Fruit fly (Drosophila melanogaster) whole organism, prepupa: ENCODE measurements around the gene Hsp67Ba.

Experiments
- CG16779 ChIP-seq: fragments of 200-800 bp; sonication (Bioruptor generic); optimal IDR thresholded peaks from 3 replicates; lab custom pipeline; 2017; ENCODE audit warnings: missing biosample characterization, mild to moderate bottlenecking, missing genetic modification characterization
- CG31627 ChIP-seq: fragments of 200-800 bp; sonication (Bioruptor generic); optimal IDR thresholded peaks from 3 replicates; lab custom pipeline; 2016; ENCODE audit warnings: missing biosample characterization, missing genetic modification characterization
- CG32006 ChIP-seq: fragments of 200-800 bp; sonication (Bioruptor generic); optimal IDR thresholded peaks from 3 replicates; lab custom pipeline; 2017; ENCODE audit warnings: missing biosample characterization, mild to moderate bottlenecking, missing genetic modification characterization
- CG34406 ChIP-seq: fragments of 200-800 bp; sonication (Bioruptor generic); optimal IDR thresholded peaks from 3 replicates; lab custom pipeline; 2016; ENCODE audit warnings: missing biosample characterization, missing genetic modification characterization
- CG6854 ChIP-seq: fragments of 200-800 bp; sonication (Bioruptor generic); optimal IDR thresholded peaks from 2 replicates; lab custom pipeline; 2017; ENCODE audit warnings: missing biosample characterization, mild to moderate bottlenecking, missing genetic modification characterization
- CG8119 ChIP-seq: fragments of 200-800 bp; sonication (Bioruptor generic); IDR thresholded peaks from 3 replicates; pipeline ENCODE4 v1.3.6; 2022; ENCODE audit warnings: missing biosample characterization, missing genetic modification characterization
- Gug ChIP-seq: fragments of 200-800 bp; sonication (Bioruptor generic); IDR thresholded peaks from 2 replicates; pipeline ENCODE4 v1.3.6; 2022; ENCODE audit warnings: missing biosample characterization, missing genetic modification characterization
- Sox15 ChIP-seq: fragments of 200-800 bp; sonication (Bioruptor generic); optimal IDR thresholded peaks from 3 replicates; lab custom pipeline; 2016; ENCODE audit warnings: missing biosample characterization, missing genetic modification characterization
- fkh ChIP-seq: fragments of 200-800 bp; sonication (Bioruptor generic); optimal IDR thresholded peaks from 3 replicates; lab custom pipeline; 2017; ENCODE audit warnings: missing biosample characterization, mild to moderate bottlenecking, missing genetic modification characterization, moderate library complexity
- lz ChIP-seq: fragments of 200-800 bp; sonication (Bioruptor generic); optimal IDR thresholded peaks from 3 replicates; lab custom pipeline; 2016; ENCODE audit warnings: missing biosample characterization, missing genetic modification characterization

DNA sequence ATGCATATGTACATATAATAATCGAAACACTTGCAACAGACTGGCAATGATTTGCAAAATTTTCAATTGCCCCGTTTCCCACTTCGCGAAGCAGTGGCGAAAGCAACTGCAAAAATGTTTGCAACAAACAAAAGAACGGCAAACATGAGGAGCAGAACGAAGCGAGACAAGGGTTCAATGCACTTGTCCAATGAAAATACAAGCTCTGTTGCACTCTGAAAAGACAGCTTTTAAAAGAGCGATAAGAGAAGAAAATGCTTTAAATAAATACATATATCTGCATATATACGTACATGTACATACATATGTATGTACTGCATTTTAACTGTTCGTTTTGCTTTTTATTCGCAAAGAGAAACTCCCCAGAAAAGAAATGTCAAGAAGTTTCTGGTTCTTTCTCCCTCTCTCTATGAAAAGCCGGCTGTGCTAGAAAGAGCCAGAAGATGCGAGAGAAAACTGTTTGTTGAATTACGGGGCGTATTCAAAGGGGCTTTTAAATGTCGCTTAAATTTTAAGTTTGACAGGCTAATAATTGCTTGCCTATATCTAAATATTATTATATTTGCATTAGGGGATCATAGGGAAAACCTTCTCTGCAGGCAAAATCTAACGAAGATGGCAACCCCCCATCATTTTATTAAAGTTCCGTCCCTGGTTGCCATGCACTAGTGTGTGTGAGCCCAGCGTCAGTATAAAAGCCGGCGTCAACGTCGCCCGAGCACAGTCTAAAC lies 4.2 kb upstream of the Hsp67Ba start, which contains the start of gene Hsp27:
- TF ChIP-seq CG34406 (GFP tag; lab: Kevin White, UChicago) (peak; percentile 100), CG16779 (tag; lab: Kevin White, UChicago) (peak; percentile 99), CG8119 (GFP tag; lab: Robert Waterston, UW) (peak; percentile 100), lz (GFP tag; lab: Kevin White, UChicago) (peak; percentile 100), Gug (peak; percentile 100), Sox15 (peak; percentile 99), CG31627 (GFP tag; lab: Kevin White, UChicago) (peak; percentile 99), CG6854 (GFP tag; lab: Kevin White, UChicago) (peak; percentile 100), fkh (GFP tag; lab: Kevin White, UChicago) (peak; percentile 98), CG32006 (GFP tag; lab: Kevin White, UChicago) (peak; percentile 100)
